Worm (Caenorhabditis elegans) whole organism, L4/young adult: Measurements from ENCODE around the gene col-177.
A peak's percentile ranks its signal among the peaks of the same experiment; 100 is the strongest.

Source experiments
- W03F9.2 ChIP-seq: fragments of 150-350 bp; optimal IDR thresholded peaks from 2 replicates; lab custom pipeline; 2014; ENCODE audit warnings: missing biosample characterization, missing genetic modification characterization
- dao-5 ChIP-seq: sonication (generic microtip); optimal IDR thresholded peaks from 2 replicates; lab custom pipeline; 2016; ENCODE audit warnings: missing genotype, missing genetic modification characterization, moderate library complexity, missing compliant biosample characterization
- him-1 ChIP-seq: sonication (generic microtip); optimal IDR thresholded peaks from 2 replicates; lab custom pipeline; 2016; ENCODE audit warnings: missing genotype, missing genetic modification reagents, missing genetic modification characterization, missing compliant biosample characterization

col-177 gene

DNA sequence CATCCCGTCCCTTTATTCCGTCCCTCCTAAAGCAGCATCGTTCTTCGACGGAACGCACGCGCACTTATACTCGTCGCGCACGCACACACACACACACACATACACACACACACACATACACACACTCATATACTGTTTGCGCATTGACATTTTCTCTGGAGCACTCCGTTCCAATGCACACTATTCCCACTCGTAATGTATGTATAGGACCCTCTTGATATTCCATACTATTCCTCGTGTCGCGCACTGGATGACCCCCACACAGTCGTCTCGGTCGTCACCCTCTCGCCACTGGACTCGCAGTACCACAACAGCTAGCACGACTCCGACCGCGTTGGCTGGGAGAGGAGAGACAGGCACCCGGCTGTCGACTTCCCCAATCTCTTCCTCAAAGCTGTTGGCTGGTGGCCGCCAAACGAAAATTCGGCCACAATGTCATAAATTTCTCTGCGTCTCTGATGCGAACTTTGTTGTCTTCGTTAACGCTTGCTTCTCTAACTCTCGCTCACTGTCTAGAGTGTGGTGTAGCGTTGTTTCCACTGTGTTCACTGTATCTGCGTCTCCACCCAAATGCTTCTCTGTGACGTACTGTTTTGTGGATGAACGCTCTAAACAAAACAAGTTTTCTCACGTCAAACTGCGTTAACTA is 29.5 kb upstream of the col-177 start:
- peak; percentile 1 for TF ChIP-seq dao-5 (tag; lab: Kevin White, UChicago)
- TF ChIP-seq W03F9.2 (tag; lab: Kevin White, UChicago) = peak; percentile 54
- TF ChIP-seq him-1 (tag; lab: Kevin White, UChicago) = peak; percentile 97

DNA sequence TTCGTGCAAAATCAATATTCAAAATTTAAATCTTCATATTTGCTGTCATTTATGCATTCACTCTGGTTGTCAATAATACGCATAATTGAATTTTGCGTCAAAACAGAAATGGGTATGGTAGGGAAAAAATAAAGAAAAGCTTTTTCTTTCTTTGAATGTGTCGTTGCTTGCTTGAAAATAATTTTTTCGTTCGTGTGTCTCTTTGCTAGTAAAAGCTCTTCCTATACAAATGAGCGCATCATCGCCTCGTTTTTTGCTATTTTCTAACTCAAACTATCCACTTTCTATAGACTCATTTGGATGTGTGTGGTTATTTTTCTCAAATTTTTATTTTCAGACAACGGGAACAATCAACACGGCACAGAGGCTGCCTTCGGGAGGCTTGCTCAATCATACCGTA is 27.0 kb upstream of the col-177 start, which contains the start of gene ldb-1:
TSS of gene ldb-1 (plus strand) at position 301 of the 400 bp plus-strand sequence.
- no peak for TF ChIP-seq W03F9.2 (tag; lab: Kevin White, UChicago)
- TF ChIP-seq him-1 (tag; lab: Kevin White, UChicago) = no peak
- no peak for TF ChIP-seq dao-5 (tag; lab: Kevin White, UChicago)

DNA sequence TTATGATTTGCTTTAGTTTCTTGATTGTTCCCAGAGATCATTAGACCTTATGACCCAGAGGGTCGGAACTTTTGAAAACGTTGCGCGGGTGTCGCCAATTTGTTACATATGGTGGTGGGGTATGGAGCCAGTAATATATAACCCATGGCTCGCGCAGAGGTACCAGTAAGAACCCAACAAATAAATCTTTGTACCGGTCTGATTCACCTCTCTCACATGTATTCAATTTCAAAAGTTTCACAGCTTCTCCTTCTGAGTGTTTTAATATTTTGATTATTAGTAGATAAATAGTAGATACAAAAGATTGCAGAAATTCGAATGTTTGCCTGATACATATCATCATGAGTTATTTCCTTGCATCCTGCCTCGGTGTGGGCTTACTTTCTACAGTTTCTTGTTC is 14.4 kb upstream of the col-177 start, which contains the start of gene egl-15:
TSS of gene egl-15 (plus strand) at position 301 of the 400 bp plus-strand sequence.
- no peak for TF ChIP-seq him-1 (tag; lab: Kevin White, UChicago)
- TF ChIP-seq dao-5 (tag; lab: Kevin White, UChicago) = no peak
- TF ChIP-seq W03F9.2 (tag; lab: Kevin White, UChicago) = no peak

DNA sequence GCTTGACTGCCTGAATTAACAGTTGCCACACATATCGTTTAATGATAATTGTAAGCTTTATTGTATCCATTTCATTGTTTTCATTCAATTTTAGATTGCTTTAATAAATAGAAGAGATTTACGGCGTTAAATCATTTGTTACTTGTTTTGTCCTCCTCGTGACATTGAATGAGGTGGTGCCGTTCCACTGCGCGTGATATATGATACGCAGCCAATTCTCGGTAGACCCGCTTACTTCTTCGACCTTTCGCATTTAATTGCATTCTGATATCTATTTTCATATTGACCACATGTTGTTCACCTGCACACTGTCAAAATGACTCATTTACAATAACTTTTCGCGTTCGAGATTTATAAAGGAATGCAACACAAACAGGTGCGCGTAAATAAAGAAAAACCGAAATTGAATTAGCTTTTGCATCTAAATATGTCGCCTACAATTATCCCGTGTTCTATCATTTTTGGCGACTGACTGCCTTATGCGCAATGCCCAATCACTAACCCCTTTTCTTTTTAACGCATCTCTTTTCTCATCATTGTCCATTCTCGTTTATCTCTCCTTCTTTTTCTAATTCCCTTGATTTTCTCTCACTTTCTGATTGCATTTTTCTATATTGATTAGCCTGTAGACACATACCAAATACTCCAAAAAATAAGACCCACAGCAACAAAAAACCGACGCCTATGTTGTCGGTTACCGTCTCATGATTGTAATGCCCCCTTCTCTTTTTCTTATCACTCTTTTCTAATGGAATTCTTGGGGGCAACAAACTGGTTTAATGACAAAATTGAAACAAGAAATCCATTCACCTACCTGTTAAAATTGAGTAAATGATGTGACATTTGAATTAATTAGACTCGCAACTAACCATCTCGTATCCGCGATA is 13.0 kb upstream of the col-177 start:
- TF ChIP-seq dao-5 (tag; lab: Kevin White, UChicago) (no peak), him-1 (tag; lab: Kevin White, UChicago) (no peak), W03F9.2 (tag; lab: Kevin White, UChicago) (no peak)

DNA sequence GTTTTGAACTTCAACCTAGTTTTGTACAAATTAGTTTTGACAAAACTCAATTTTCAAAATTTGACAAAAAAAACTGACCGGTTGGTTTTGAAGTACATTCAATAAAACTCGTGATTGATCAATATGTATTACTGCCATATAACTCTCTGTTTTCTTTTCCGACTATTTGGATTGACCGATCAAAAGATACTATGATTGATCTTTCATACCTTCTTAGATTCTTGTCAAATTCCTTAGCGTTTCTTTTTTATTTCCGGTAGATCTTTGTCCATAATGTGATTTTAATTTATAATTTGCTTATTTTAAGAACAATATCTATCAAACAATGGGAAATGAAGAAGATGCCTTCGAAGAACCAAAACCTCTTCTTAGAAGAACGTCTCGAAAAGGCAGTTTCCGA is 10.7 kb upstream of the col-177 start, which contains the start of gene F58A3.3:
TSS of gene F58A3.3 (plus strand) at position 301 of the 400 bp plus-strand sequence.
- TF ChIP-seq W03F9.2 (tag; lab: Kevin White, UChicago) = no peak

- no peak for TF ChIP-seq him-1 (tag; lab: Kevin White, UChicago)
These were observed 8.9 kb upstream of the col-177 start, which contains the start of gene F58A3.4 for ce11 chrX:11010565-11010964. F58A3.4 (minus strand) TSS chrX:11010665.

ce11 chrX:11008954-11009353 is 7.3 kb upstream of the col-177 start, which contains the start of gene ttr-31:
ttr-31 (minus strand) TSS chrX:11009054.
- no peak for TF ChIP-seq dao-5 (tag; lab: Kevin White, UChicago)
- TF ChIP-seq him-1 (tag; lab: Kevin White, UChicago) = no peak
- no peak for TF ChIP-seq W03F9.2 (tag; lab: Kevin White, UChicago)

DNA sequence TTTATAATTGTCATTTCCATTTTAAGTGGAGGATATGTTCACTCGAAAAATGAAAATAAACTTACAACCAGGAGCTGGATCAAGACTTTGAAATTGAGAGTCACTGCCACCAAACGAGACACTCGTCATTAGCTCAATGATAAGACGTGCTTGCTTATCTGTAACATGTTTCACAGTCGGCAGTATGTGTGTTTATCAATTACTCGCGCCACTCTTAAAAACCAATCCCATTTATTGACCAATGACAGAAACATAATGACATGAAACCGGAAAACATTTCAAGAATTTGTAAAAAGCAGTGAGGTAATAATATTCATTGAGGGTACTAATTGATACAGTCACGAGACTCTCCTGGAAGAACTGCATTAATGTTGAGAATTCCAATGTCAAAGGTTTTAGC is 6.4 kb upstream of the col-177 start, which contains the start of gene del-5:
TSS of gene del-5 (minus strand) at position 130 of the 400 bp plus-strand sequence.
- TF ChIP-seq W03F9.2 (tag; lab: Kevin White, UChicago) (no peak), dao-5 (tag; lab: Kevin White, UChicago) (no peak), him-1 (tag; lab: Kevin White, UChicago) (no peak)

DNA sequence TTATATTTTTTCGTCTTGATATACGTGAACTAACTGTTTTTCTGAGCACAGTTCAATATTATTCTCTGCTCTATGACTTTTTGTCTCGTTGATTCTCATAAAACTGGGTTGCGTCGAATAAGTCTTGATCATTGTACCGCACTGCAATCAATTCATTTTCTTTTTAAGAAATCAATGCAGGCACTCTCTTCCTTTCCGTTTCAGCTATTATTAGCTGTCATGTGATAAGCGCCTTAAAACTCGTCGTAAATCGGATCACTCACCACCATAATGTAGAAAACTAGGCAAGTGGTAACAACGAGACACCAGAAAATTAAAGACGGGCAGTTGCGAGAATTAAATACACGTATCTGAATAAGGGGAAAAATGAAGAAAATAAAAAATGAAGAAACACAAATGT is 5.7 kb upstream of the col-177 start:
- TF ChIP-seq him-1 (tag; lab: Kevin White, UChicago) (no peak), W03F9.2 (tag; lab: Kevin White, UChicago) (no peak), dao-5 (tag; lab: Kevin White, UChicago) (no peak)

DNA sequence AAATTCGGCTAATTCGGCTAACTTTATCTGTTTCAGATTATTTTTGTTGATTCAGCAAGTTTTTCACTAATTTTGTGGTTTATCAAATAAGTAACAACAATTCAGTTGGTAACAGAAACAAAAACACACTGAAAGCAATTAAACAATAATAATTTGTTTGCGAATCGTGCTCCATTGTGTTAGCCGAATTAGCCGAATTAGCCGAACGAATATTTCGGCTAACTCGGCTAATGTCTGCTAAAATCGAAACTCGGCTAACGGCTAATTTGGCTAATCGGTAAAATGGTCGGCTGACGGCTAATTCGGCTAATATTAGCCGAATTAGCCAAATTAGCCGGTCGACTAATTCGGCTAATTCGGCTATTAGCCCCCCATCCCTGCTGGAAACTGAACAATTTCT is 2.1 kb upstream of the col-177 start:
- TF ChIP-seq dao-5 (tag; lab: Kevin White, UChicago) = no peak
- no peak for TF ChIP-seq W03F9.2 (tag; lab: Kevin White, UChicago)
- TF ChIP-seq him-1 (tag; lab: Kevin White, UChicago) = no peak

DNA sequence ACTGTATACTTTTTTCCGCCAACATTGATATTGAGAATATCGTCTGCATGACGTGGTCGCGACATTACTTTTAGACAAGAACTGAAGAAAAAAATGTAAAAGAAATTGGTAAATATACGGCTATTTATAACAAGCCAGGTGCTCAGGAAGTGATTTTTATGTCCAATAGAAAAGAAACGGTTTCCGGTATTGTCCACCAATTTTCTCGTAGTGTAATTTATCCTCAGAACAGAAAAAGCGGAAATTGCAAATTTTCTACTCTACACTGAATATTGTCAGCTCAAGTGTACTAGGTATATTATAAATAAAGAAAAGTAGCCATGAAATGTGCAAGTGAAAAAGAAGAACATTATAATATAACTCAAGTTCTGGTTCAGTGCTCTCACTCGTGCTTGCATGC is 2.5 kb downstream of the col-177 start, which contains the start of gene F59F3.6:
TSS of gene F59F3.6 (minus strand) at position 101 of the 400 bp plus-strand sequence.
- TF ChIP-seq W03F9.2 (tag; lab: Kevin White, UChicago) (no peak), dao-5 (tag; lab: Kevin White, UChicago) (no peak), him-1 (tag; lab: Kevin White, UChicago) (no peak)

- TF ChIP-seq dao-5 (tag; lab: Kevin White, UChicago) (no peak), him-1 (tag; lab: Kevin White, UChicago) (no peak), W03F9.2 (tag; lab: Kevin White, UChicago) (no peak)
These were observed 9.5 kb downstream of the col-177 start, which contains the start of gene ver-3 for ce11 chrX:10992177-10992576. ver-3 (plus strand) TSS chrX:10992477.
